Worm (Caenorhabditis elegans) whole organism, mixed stage, embryonic: Measurements from ENCODE around the gene H02F09.2.

ENCODE experiments used
- M03D4.4 ChIP-seq: sonication (generic microtip); optimal IDR thresholded peaks from 2 replicates; lab custom pipeline; 2017; ENCODE audit warnings: mild to moderate bottlenecking, missing genetic modification characterization, missing compliant biosample characterization
- bed-3 ChIP-seq: fragments of 200-800 bp; sonication (Bioruptor generic); optimal IDR thresholded peaks from 3 replicates; lab custom pipeline; 2018; ENCODE audit warnings: mild to moderate bottlenecking, missing genetic modification characterization, moderate library complexity, missing compliant biosample characterization
- ceh-39 ChIP-seq: fragments of 150-350 bp; optimal IDR thresholded peaks from 2 replicates; lab custom pipeline; 2014; ENCODE audit warnings: missing biosample characterization, missing genetic modification characterization
- ceh-83 ChIP-seq: fragments of 200-800 bp; sonication (Bioruptor generic); optimal IDR thresholded peaks from 2 replicates; lab custom pipeline; 2018; ENCODE audit warnings: mild to moderate bottlenecking, missing genetic modification characterization, missing compliant biosample characterization
- ces-1 ChIP-seq: fragments of 150-350 bp; optimal IDR thresholded peaks from 2 replicates; lab custom pipeline; 2014; ENCODE audit warnings: missing biosample characterization, missing genetic modification reagents, missing genetic modification characterization
- cnd-1 ChIP-seq: fragments of 200-800 bp; sonication (Bioruptor generic); optimal IDR thresholded peaks from 2 replicates; lab custom pipeline; 2018; ENCODE audit warnings: mild to moderate bottlenecking, missing genetic modification characterization, missing compliant biosample characterization
- drap-1 ChIP-seq: fragments of 200-800 bp; sonication (Bioruptor generic); optimal IDR thresholded peaks from 3 replicates; lab custom pipeline; 2018; ENCODE audit warnings: mild to moderate bottlenecking, missing genetic modification characterization, missing compliant biosample characterization
- elt-3 ChIP-seq: fragments of 150-350 bp; optimal IDR thresholded peaks from 2 replicates; lab custom pipeline; 2014; ENCODE audit warnings: missing biosample characterization, missing genetic modification characterization
- flh-1 ChIP-seq: fragments of 200-800 bp; sonication (Bioruptor generic); optimal IDR thresholded peaks from 2 replicates; lab custom pipeline; 2018; ENCODE audit warnings: mild to moderate bottlenecking, missing genetic modification characterization, moderate library complexity, missing compliant biosample characterization
- ham-2 ChIP-seq: fragments of 200-800 bp; sonication (Bioruptor generic); optimal IDR thresholded peaks from 2 replicates; lab custom pipeline; 2018; ENCODE audit warnings: mild to moderate bottlenecking, missing genetic modification characterization, missing compliant biosample characterization
- hlh-1 ChIP-seq: fragments of 150-350 bp; optimal IDR thresholded peaks from 2 replicates; lab custom pipeline; 2014; ENCODE audit warnings: missing biosample characterization, missing genetic modification reagents, missing genetic modification characterization
- lin-13 ChIP-seq: fragments of 150-350 bp; optimal IDR thresholded peaks from 2 replicates; lab custom pipeline; 2014; ENCODE audit warnings: missing biosample characterization, missing genetic modification characterization
- lin-32 ChIP-seq: fragments of 200-800 bp; sonication (Bioruptor generic); optimal IDR thresholded peaks from 2 replicates; lab custom pipeline; 2018; ENCODE audit warnings: mild to moderate bottlenecking, missing genetic modification characterization, missing compliant biosample characterization
- lsy-2 ChIP-seq: fragments of 150-350 bp; optimal IDR thresholded peaks from 2 replicates; lab custom pipeline; 2014; ENCODE audit warnings: missing biosample characterization, missing genetic modification characterization
- mab-5 ChIP-seq: fragments of 150-350 bp; optimal IDR thresholded peaks from 2 replicates; lab custom pipeline; 2014; ENCODE audit warnings: missing biosample characterization, missing genetic modification characterization
- nhr-12 ChIP-seq: fragments of 150-350 bp; optimal IDR thresholded peaks from 2 replicates; lab custom pipeline; 2014; ENCODE audit warnings: missing biosample characterization, missing genetic modification characterization
- nhr-2 ChIP-seq: fragments of 150-350 bp; optimal IDR thresholded peaks from 2 replicates; lab custom pipeline; 2014; ENCODE audit warnings: missing biosample characterization, missing genetic modification characterization
- nhr-237 ChIP-seq: fragments of 150-350 bp; optimal IDR thresholded peaks from 2 replicates; lab custom pipeline; 2014; ENCODE audit warnings: missing biosample characterization, missing genetic modification characterization
- nhr-76 ChIP-seq: sonication (generic microtip); optimal IDR thresholded peaks from 2 replicates; lab custom pipeline; 2017; ENCODE audit warnings: missing biosample characterization, missing genetic modification characterization
- sem-2 ChIP-seq: fragments of 200-800 bp; sonication (Bioruptor generic); optimal IDR thresholded peaks from 2 replicates; lab custom pipeline; 2018; ENCODE audit warnings: mild to moderate bottlenecking, missing genetic modification characterization, missing compliant biosample characterization
- sptf-1 ChIP-seq: sonication (generic microtip); optimal IDR thresholded peaks from 2 replicates; lab custom pipeline; 2017; ENCODE audit warnings: mild to moderate bottlenecking, missing genetic modification characterization, moderate library complexity, missing compliant biosample characterization
- tbx-8 ChIP-seq: fragments of 200-800 bp; sonication (Bioruptor generic); optimal IDR thresholded peaks from 2 replicates; lab custom pipeline; 2018; ENCODE audit warnings: mild to moderate bottlenecking, missing genetic modification characterization, moderate library complexity, missing compliant biosample characterization
- unc-39 ChIP-seq: fragments of 150-350 bp; optimal IDR thresholded peaks from 2 replicates; lab custom pipeline; 2014; ENCODE audit warnings: missing biosample characterization, missing genetic modification characterization
- unc-62 ChIP-seq: fragments of 150-350 bp; optimal IDR thresholded peaks from 2 replicates; lab custom pipeline; 2014; ENCODE audit warnings: missing biosample characterization, missing genetic modification reagents, missing genetic modification characterization
- zip-8 ChIP-seq: fragments of 150-350 bp; optimal IDR thresholded peaks from 2 replicates; lab custom pipeline; 2014; ENCODE audit warnings: missing biosample characterization, missing genetic modification characterization
- ztf-11 ChIP-seq: fragments of 150-350 bp; optimal IDR thresholded peaks from 2 replicates; lab custom pipeline; 2014; ENCODE audit warnings: missing biosample characterization, missing genetic modification characterization

H02F09.2 gene

ce11 chrX:1541072-1541471 lies 31.0 kb upstream of the H02F09.2 start:
- TF ChIP-seq cnd-1 (tag; lab: Kevin White, UChicago) (no peak), unc-39 (tag; lab: Kevin White, UChicago) (no peak), nhr-237 (tag; lab: Kevin White, UChicago) (no peak), bed-3 (GFP tag; lab: Kevin White, UChicago) (no peak), nhr-12 (tag; lab: Kevin White, UChicago) (no peak), sptf-1 (no peak), M03D4.4 (tag; lab: Kevin White, UChicago) (no peak), lin-32 (GFP tag; lab: Kevin White, UChicago) (no peak), elt-3 (tag; lab: Kevin White, UChicago) (no peak), lsy-2 (tag; lab: Kevin White, UChicago) (no peak), unc-62 (no peak), lin-13 (tag; lab: Kevin White, UChicago) (no peak), sem-2 (GFP tag; lab: Kevin White, UChicago) (no peak), ceh-39 (no peak), drap-1 (GFP tag; lab: Kevin White, UChicago) (no peak), nhr-2 (no peak), ztf-11 (tag; lab: Kevin White, UChicago) (no peak), tbx-8 (GFP tag; lab: Kevin White, UChicago) (no peak)
- TF ChIP-seq, all 35 proteins: peak for 0

DNA sequence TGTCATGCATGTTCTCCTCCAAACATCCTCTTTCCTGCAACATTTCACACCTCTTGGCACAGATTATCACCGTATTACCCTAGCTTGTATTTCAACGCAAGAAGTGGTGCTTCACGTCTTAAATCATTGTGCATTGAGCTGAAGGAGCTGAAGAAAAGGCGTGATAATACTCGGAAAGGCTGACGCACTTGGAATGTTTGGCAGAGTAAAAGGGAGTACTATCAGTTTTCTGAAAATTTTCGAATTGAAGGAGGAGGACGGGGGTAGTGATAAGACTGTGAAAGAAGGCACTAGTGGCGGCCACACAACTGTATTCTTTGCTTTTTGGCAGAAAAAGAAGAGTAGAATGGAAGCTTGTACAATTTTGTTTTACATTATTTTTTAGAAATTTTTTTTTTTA lies 28.6 kb upstream of the H02F09.2 start:
- TF ChIP-seq nhr-237 (tag; lab: Kevin White, UChicago) (no peak), ces-1 (GFP tag; lab: Kevin White, UChicago) (no peak)

ce11 chrX:1546878-1547555 lies 25.0 kb upstream of the H02F09.2 start, which contains the start of gene K06A9.1:
TSS of gene K06A9.1 (plus strand) at chrX:1547505.
- TF ChIP-seq ceh-83 = no peak

- no peak for TF ChIP-seq lsy-2 (tag; lab: Kevin White, UChicago)
- TF ChIP-seq sem-2 (GFP tag; lab: Kevin White, UChicago) = no peak
- no peak for TF ChIP-seq ces-1 (GFP tag; lab: Kevin White, UChicago)
- TF ChIP-seq cnd-1 (tag; lab: Kevin White, UChicago) = no peak
- TF ChIP-seq nhr-76 = no peak
- no peak for TF ChIP-seq ztf-11 (tag; lab: Kevin White, UChicago)
Observed at ce11 chrX:1549095-1549494, 23.0 kb upstream of the H02F09.2 start.

DNA sequence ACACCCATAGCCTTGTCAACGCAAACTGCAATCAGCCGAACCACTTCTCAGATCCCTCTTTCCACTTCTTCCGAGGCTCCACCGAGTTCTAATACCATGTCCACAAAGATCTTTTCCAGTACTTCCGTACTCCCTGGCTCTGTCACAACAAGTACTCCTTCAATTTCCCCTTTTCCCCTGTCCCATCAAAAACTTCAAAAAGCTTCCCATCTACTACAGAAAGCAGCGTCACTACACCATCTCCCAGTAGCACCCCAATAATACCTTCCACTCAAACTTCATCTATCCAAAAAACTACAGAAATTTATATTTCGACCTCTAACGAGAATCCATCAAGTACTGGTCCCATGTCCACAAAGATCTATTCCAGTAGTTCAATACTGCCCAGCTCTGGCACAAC lies 15.1 kb upstream of the H02F09.2 start:
- TF ChIP-seq sptf-1 (no peak), tbx-8 (GFP tag; lab: Kevin White, UChicago) (no peak), unc-62 (no peak), nhr-76 (no peak), unc-39 (tag; lab: Kevin White, UChicago) (no peak), hlh-1 (tag; lab: Kevin White, UChicago) (no peak), zip-8 (tag; lab: Kevin White, UChicago) (no peak)

- TF ChIP-seq zip-8 (tag; lab: Kevin White, UChicago) (no peak), flh-1 (GFP tag; lab: Kevin White, UChicago) (no peak), hlh-1 (tag; lab: Kevin White, UChicago) (no peak), mab-5 (tag; lab: Kevin White, UChicago) (no peak), lsy-2 (tag; lab: Kevin White, UChicago) (no peak), ham-2 (no peak), nhr-12 (tag; lab: Kevin White, UChicago) (no peak), ceh-39 (no peak), lin-13 (tag; lab: Kevin White, UChicago) (no peak), sptf-1 (no peak), M03D4.4 (tag; lab: Kevin White, UChicago) (no peak), bed-3 (GFP tag; lab: Kevin White, UChicago) (no peak), tbx-8 (GFP tag; lab: Kevin White, UChicago) (no peak), unc-39 (tag; lab: Kevin White, UChicago) (no peak), elt-3 (tag; lab: Kevin White, UChicago) (no peak), ztf-11 (tag; lab: Kevin White, UChicago) (no peak)
- TF ChIP-seq, all 35 proteins: peak for 0
Observed at ce11 chrX:1568377-1568776, 3.7 kb upstream of the H02F09.2 start, which contains the start of gene H02F09.3. TSS of gene H02F09.3 (plus strand) at chrX:1568677.
